Worm (Caenorhabditis elegans): ENCODE data around the gene serp-1.1.

serp-1.1 gene

ce11 chrX:15799595-15799994 is 41.8 kb upstream of the serp-1.1 start, which contains the start of gene Y7A5A.6:
Gene Y7A5A.6, minus strand, starts transcription at chrX:15799695.
- TF ChIP-seq snpc-4 (tag; optimal IDR thresholded peaks at IDR 0.05) (no peak), tbx-8 (GFP tag; optimal IDR thresholded peaks at IDR 0.05) (no peak), nhr-76 (tag; optimal IDR thresholded peaks at IDR 0.05) (no peak), sem-2 (GFP tag; optimal IDR thresholded peaks at IDR 0.05) (no peak), ceh-43 (GFP tag; optimal IDR thresholded peaks at IDR 0.05) (no peak), ces-1 (GFP tag; optimal IDR thresholded peaks at IDR 0.05) (no peak), blmp-1 (tag; optimal IDR thresholded peaks at IDR 0.05) (no peak), zip-8 (tag; optimal IDR thresholded peaks at IDR 0.05) (no peak), unc-39 (tag; optimal IDR thresholded peaks at IDR 0.05) (no peak), bed-3 (GFP tag; optimal IDR thresholded peaks at IDR 0.05) (no peak), drap-1 (GFP tag; optimal IDR thresholded peaks at IDR 0.05) (no peak), nhr-28 (tag; optimal IDR thresholded peaks at IDR 0.05) (no peak), ceh-83 (GFP tag; optimal IDR thresholded peaks at IDR 0.05) (no peak), nhr-2 (tag; optimal IDR thresholded peaks at IDR 0.05) (no peak), nhr-237 (tag; optimal IDR thresholded peaks at IDR 0.05) (no peak), flh-1 (GFP tag; optimal IDR thresholded peaks at IDR 0.05) (no peak), unc-62 (GFP tag; optimal IDR thresholded peaks at IDR 0.05) (no peak), pha-4 (tag; optimal IDR thresholded peaks at IDR 0.05) (no peak)

ce11 chrX:15801827-15802226 is 39.5 kb upstream of the serp-1.1 start:
- TF ChIP-seq ces-1 (GFP tag; optimal IDR thresholded peaks at IDR 0.05) (no peak), nhr-237 (tag; optimal IDR thresholded peaks at IDR 0.05) (no peak), snpc-4 (tag; optimal IDR thresholded peaks at IDR 0.05) (no peak), elt-1 (tag; optimal IDR thresholded peaks at IDR 0.05; ENCODE audit: borderline replicate concordance, insufficient read depth) (no peak), ceh-83 (GFP tag; optimal IDR thresholded peaks at IDR 0.05) (no peak), unc-39 (tag; optimal IDR thresholded peaks at IDR 0.05) (no peak), tbx-8 (GFP tag; optimal IDR thresholded peaks at IDR 0.05) (no peak), mep-1 (tag; optimal IDR thresholded peaks at IDR 0.05) (no peak), cnd-1 (tag; optimal IDR thresholded peaks at IDR 0.05) (no peak), pha-4 (tag; optimal IDR thresholded peaks at IDR 0.05) (no peak), nhr-12 (tag; optimal IDR thresholded peaks at IDR 0.05) (no peak), sptf-1 (tag; optimal IDR thresholded peaks at IDR 0.05) (no peak), nhr-28 (tag; optimal IDR thresholded peaks at IDR 0.05) (no peak)

DNA sequence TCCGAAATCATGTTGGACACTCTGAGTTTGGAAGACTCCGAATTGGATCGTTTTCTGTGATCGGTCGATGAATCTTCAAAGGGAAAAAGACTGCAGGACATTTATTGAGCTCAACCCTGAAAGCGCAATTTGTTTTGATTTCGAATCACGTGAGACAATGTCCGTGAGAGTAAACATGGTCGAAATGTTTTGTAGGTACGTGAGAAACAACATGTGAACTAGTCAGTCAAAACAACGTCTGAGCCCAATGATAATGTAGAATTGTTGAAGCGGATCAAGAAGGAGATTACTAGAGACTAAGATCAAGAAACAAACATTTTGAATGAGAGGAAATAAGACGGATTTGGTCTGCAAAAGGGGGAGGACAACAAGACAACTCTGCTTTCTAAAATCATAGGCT is 37.3 kb upstream of the serp-1.1 start, which contains the start of gene Y7A5A.7:
TSS of gene Y7A5A.7 (minus strand) at position 101 of the 400 bp plus-strand sequence.
- TF ChIP-seq sem-2 (GFP tag; optimal IDR thresholded peaks at IDR 0.05) (no peak), nhr-2 (tag; optimal IDR thresholded peaks at IDR 0.05) (no peak)

DNA sequence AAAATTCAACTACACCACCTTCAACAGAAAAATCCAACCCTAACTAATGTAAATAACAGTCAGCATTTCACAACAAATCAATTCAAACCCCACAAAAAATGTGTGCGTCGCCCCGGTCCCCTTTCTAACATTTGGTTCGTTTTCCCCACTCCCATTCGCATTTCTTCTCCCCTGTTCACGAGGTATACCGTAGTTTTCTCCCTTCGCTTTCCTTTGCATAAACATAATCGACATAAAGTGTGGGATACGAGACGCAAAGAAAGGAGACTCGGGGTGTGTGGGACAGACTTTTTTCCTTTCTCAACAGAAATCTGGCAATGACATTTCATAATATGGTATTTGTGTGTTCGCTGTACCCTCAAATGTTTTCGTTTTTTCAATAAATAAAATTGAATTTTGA is 30.0 kb upstream of the serp-1.1 start:
- TF ChIP-seq elt-3 (tag; optimal IDR thresholded peaks at IDR 0.05) (no peak), M03D4.4 (tag; optimal IDR thresholded peaks at IDR 0.05) (no peak), ceh-39 (tag; optimal IDR thresholded peaks at IDR 0.05) (no peak), mab-5 (tag; optimal IDR thresholded peaks at IDR 0.05) (no peak), snpc-4 (tag; optimal IDR thresholded peaks at IDR 0.05) (no peak), sptf-1 (tag; optimal IDR thresholded peaks at IDR 0.05) (no peak), unc-62 (GFP tag; optimal IDR thresholded peaks at IDR 0.05) (no peak), mep-1 (tag; optimal IDR thresholded peaks at IDR 0.05) (no peak), zip-8 (tag; optimal IDR thresholded peaks at IDR 0.05) (no peak), lin-13 (tag; optimal IDR thresholded peaks at IDR 0.05) (no peak), nhr-237 (tag; optimal IDR thresholded peaks at IDR 0.05) (no peak), nhr-2 (tag; optimal IDR thresholded peaks at IDR 0.05) (no peak), nhr-76 (tag; optimal IDR thresholded peaks at IDR 0.05) (no peak)

ce11 chrX:15814548-15814947 is 26.8 kb upstream of the serp-1.1 start:
- TF ChIP-seq zip-8 (tag; optimal IDR thresholded peaks at IDR 0.05), result peak; percentile 91
- no peak for TF ChIP-seq nhr-237 (tag; optimal IDR thresholded peaks at IDR 0.05)

DNA sequence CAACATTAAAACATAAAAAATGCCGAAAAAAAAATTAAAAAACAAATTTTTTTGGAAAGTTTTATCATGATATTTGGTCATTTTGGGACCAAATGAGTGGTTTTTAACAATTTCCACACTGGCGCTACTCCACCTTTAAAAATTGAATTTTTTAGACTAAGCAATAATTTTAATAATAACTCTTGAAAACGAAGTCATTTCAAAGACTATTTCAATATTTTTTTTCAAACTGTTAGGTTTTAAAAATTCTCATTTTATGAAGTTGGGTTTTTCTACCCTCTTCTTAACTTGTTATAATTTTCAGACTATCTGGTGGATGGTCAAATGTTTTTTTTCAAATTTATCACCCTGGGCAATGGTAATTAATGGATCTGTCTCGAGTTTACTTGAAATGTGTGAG is 19.2 kb upstream of the serp-1.1 start, which contains the start of gene Y7A5A.8:
TSS of gene Y7A5A.8 (plus strand) at position 301 of the 400 bp plus-strand sequence.
- TF ChIP-seq sem-2 (GFP tag; optimal IDR thresholded peaks at IDR 0.05) (no peak), ztf-11 (tag; optimal IDR thresholded peaks at IDR 0.05) (no peak), nhr-2 (tag; optimal IDR thresholded peaks at IDR 0.05) (no peak), unc-120 (tag; optimal IDR thresholded peaks at IDR 0.05; ENCODE audit: poor library complexity, severe bottlenecking) (no peak), hlh-1 (tag; optimal IDR thresholded peaks at IDR 0.05) (no peak), lin-32 (GFP tag; optimal IDR thresholded peaks at IDR 0.05) (no peak), mls-2 (tag; optimal IDR thresholded peaks at IDR 0.05) (no peak), elt-1 (tag; optimal IDR thresholded peaks at IDR 0.05; ENCODE audit: borderline replicate concordance, insufficient read depth) (no peak), elt-3 (tag; optimal IDR thresholded peaks at IDR 0.05) (no peak), unc-62 (GFP tag; optimal IDR thresholded peaks at IDR 0.05) (no peak), pha-4 (tag; optimal IDR thresholded peaks at IDR 0.05) (no peak), lin-13 (tag; optimal IDR thresholded peaks at IDR 0.05) (no peak), blmp-1 (tag; optimal IDR thresholded peaks at IDR 0.05) (no peak)

All from whole organism, mixed stage, embryonic.